Fruit fly (Drosophila melanogaster): Measurements from ENCODE around the gene CG13083.

The CG13083 gene

dm6 chr2L:19444734-19445140, 42.6 kb upstream of the CG13083 start, which contains the start of gene Hs2st (continued):
- TF ChIP-seq knrl (GFP tag; IDR thresholded peaks at IDR 0.05; ENCODE audit: partially characterized antibody) (peak; percentile 59; the same call in 2 of the 3 replicates), CG16813 (GFP tag; IDR thresholded peaks at IDR 0.05; ENCODE audit: partially characterized antibody) (peak; percentile 52; the same call in 2 of the 3 replicates), CG7786 (GFP tag; optimal IDR thresholded peaks at IDR 0.05) (peak; percentile 96), Lhr (GFP tag; optimal IDR thresholded peaks at IDR 0.05) (peak; percentile 92), Mrtf (GFP tag; IDR thresholded peaks at IDR 0.05) (peak; percentile 86), Blimp-1 (GFP tag; optimal IDR thresholded peaks at IDR 0.05) (peak; percentile 83), gfzf (GFP tag; optimal IDR thresholded peaks at IDR 0.05) (peak; percentile 82), CG1529 (GFP tag; optimal IDR thresholded peaks at IDR 0.05) (peak; percentile 82), mirr (GFP tag; optimal IDR thresholded peaks at IDR 0.05) (peak; percentile 79), CG17612 (GFP tag; IDR thresholded peaks at IDR 0.05) (peak; percentile 78), CG18764 (GFP tag; optimal IDR thresholded peaks at IDR 0.05) (peak; percentile 89), nom (GFP tag; optimal IDR thresholded peaks at IDR 0.05) (peak; percentile 80), Deaf1 (tag; optimal IDR thresholded peaks at IDR 0.05) (no peak), CG1602 (GFP tag; optimal IDR thresholded peaks at IDR 0.05) (peak; percentile 95), CG43689 (GFP tag; IDR thresholded peaks at IDR 0.05) (peak; percentile 67), CG15011 (GFP tag; optimal IDR thresholded peaks at IDR 0.05) (peak; percentile 80), Sin3A (optimal IDR thresholded peaks at IDR 0.05) (peak; percentile 98), Rx (GFP tag; IDR thresholded peaks at IDR 0.05) (peak; percentile 90), Awh (GFP tag; IDR thresholded peaks at IDR 0.05) (peak; percentile 79), tna (GFP tag; IDR thresholded peaks at IDR 0.05; ENCODE audit: partially characterized antibody) (no peak), CG5953 (GFP tag; IDR thresholded peaks at IDR 0.05) (peak; percentile 82), tgo (GFP tag; IDR thresholded peaks at IDR 0.05) (peak; percentile 93), CG4617 (GFP tag; optimal IDR thresholded peaks at IDR 0.05; ENCODE audit: borderline replicate concordance) (peak; percentile 96), Dref (GFP tag; IDR thresholded peaks at IDR 0.05) (peak; percentile 44; the same call in 1 of the 2 replicates), vnd (GFP tag; IDR thresholded peaks at IDR 0.05; ENCODE audit: partially characterized antibody) (peak; percentile 24; the same call in 1 of the 3 replicates), Eip74EF (GFP tag; optimal IDR thresholded peaks at IDR 0.05) (no peak), pros (GFP tag; optimal IDR thresholded peaks at IDR 0.05) (peak; percentile 1), CG12391 (tag; optimal IDR thresholded peaks at IDR 0.05) (peak; percentile 93), CG13775 (GFP tag; optimal IDR thresholded peaks at IDR 0.05) (peak; percentile 96), CG17186 (GFP tag; optimal IDR thresholded peaks at IDR 0.05) (peak; percentile 84), Stat92E (GFP tag; optimal IDR thresholded peaks at IDR 0.05) (peak in 1 of 3 experiments; percentile 59), dan (GFP tag; IDR thresholded peaks at IDR 0.05) (peak; percentile 85), CG6689 (GFP tag; IDR thresholded peaks at IDR 0.05) (peak; percentile 91), CG10959 (GFP tag; IDR thresholded peaks at IDR 0.05) (peak; percentile 86), lov (optimal IDR thresholded peaks at IDR 0.05) (no peak), lov (GFP tag; IDR thresholded peaks at IDR 0.05) (peak; percentile 77), Kr (GFP tag; optimal IDR thresholded peaks at IDR 0.05) (peak; percentile 93), slbo (GFP tag; IDR thresholded peaks at IDR 0.05) (peak; percentile 98), CG32767 (GFP tag; IDR thresholded peaks at IDR 0.05) (peak; percentile 83), CG33557 (GFP tag; optimal IDR thresholded peaks at IDR 0.05) (peak; percentile 86), HLHmδ (GFP tag; optimal IDR thresholded peaks at IDR 0.05) (no peak), CG7357 (GFP tag; IDR thresholded peaks at IDR 0.05) (peak; percentile 87), prd (optimal IDR thresholded peaks at IDR 0.05) (no peak), prd (GFP tag; IDR thresholded peaks at IDR 0.05) (peak; percentile 97), CG14667 (GFP tag; IDR thresholded peaks at IDR 0.05) (peak; percentile 92), otp (GFP tag; IDR thresholded peaks at IDR 0.05) (peak; percentile 79; the same call in 2 of the 3 replicates), croc (GFP tag; conservative IDR thresholded peaks at IDR 0.05) (peak; percentile 91), CG34376 (GFP tag; optimal IDR thresholded peaks at IDR 0.05) (peak; percentile 86), CG14710 (tag; optimal IDR thresholded peaks at IDR 0.05) (peak; percentile 93), CG17912 (GFP tag; optimal IDR thresholded peaks at IDR 0.05) (peak; percentile 57)

All from whole organism, embryonic.